Fruit fly (Drosophila melanogaster): ENCODE data around the gene PH4alphaMP.
A peak's percentile ranks its signal among the peaks of the same experiment; 100 is the strongest.

PH4alphaMP gene

dm6 chr3R:30461608-30462243 lies 34.2 kb downstream of the PH4alphaMP start (continued):
- no peak for TF ChIP-seq CG13775 (GFP tag; optimal IDR thresholded peaks at IDR 0.05)
- no peak for TF ChIP-seq croc (GFP tag; conservative IDR thresholded peaks at IDR 0.05)
- TF ChIP-seq Fer3 (tag; optimal IDR thresholded peaks at IDR 0.05): no peak
- no peak for TF ChIP-seq BEAF-32 (GFP tag; optimal IDR thresholded peaks at IDR 0.05)
- no peak for TF ChIP-seq CG11695 (GFP tag; IDR thresholded peaks at IDR 0.05)
- TF ChIP-seq jumu (GFP tag; optimal IDR thresholded peaks at IDR 0.05): no peak
- TF ChIP-seq rib (GFP tag; IDR thresholded peaks at IDR 0.05): no peak
- no peak for TF ChIP-seq CG12769 (tag; optimal IDR thresholded peaks at IDR 0.05)
- TF ChIP-seq Spps (tag; optimal IDR thresholded peaks at IDR 0.05): peak; percentile 9
- no peak for TF ChIP-seq bbx (GFP tag; IDR thresholded peaks at IDR 0.05; ENCODE audit: partially characterized antibody)
- TF ChIP-seq Dll (GFP tag; IDR thresholded peaks at IDR 0.05; ENCODE audit: partially characterized antibody): no peak
- no peak for TF ChIP-seq CG1233 (GFP tag; optimal IDR thresholded peaks at IDR 0.05)
- TF ChIP-seq Aef1 (GFP tag; IDR thresholded peaks at IDR 0.05): no peak
- no peak for TF ChIP-seq CG10147 (GFP tag; optimal IDR thresholded peaks at IDR 0.05)
- TF ChIP-seq Hmr (GFP tag; optimal IDR thresholded peaks at IDR 0.05): peak; percentile 4
- peak; percentile 18 for TF ChIP-seq Oli (tag; optimal IDR thresholded peaks at IDR 0.05)
- TF ChIP-seq CG1602 (GFP tag; optimal IDR thresholded peaks at IDR 0.05): no peak
- no peak for TF ChIP-seq Fer2 (tag; optimal IDR thresholded peaks at IDR 0.05)
- no peak for TF ChIP-seq CG31365 (tag; optimal IDR thresholded peaks at IDR 0.05)
- no peak for TF ChIP-seq D19B (GFP tag; optimal IDR thresholded peaks at IDR 0.05)
- TF ChIP-seq CG32767 (GFP tag; IDR thresholded peaks at IDR 0.05): no peak
- TF ChIP-seq wor (GFP tag; IDR thresholded peaks at IDR 0.05): no peak
- TF ChIP-seq Max (GFP tag; optimal IDR thresholded peaks at IDR 0.05): no peak
- TF ChIP-seq YL-1 (GFP tag; optimal IDR thresholded peaks at IDR 0.05): no peak
- no peak for TF ChIP-seq ara (GFP tag; IDR thresholded peaks at IDR 0.05)
- TF ChIP-seq HmgZ (tag; optimal IDR thresholded peaks at IDR 0.05): no peak
- TF ChIP-seq Jarid2 (GFP tag; optimal IDR thresholded peaks at IDR 0.05): no peak
- peak in 1 of 3 experiments; percentile 31 for TF ChIP-seq lola (GFP tag; optimal IDR thresholded peaks at IDR 0.05)
- no peak for TF ChIP-seq fd96Cb (tag; optimal IDR thresholded peaks at IDR 0.05)
- no peak for TF ChIP-seq CG14667 (GFP tag; IDR thresholded peaks at IDR 0.05)
- TF ChIP-seq Sin3A (optimal IDR thresholded peaks at IDR 0.05): no peak
- TF ChIP-seq Adf1 (GFP tag; IDR thresholded peaks at IDR 0.05): no peak
- TF ChIP-seq ato (GFP tag; IDR thresholded peaks at IDR 0.05; ENCODE audit: partially characterized antibody): no peak
- no peak for TF ChIP-seq CG11560 (tag; IDR thresholded peaks at IDR 0.05)
- no peak for TF ChIP-seq cg (GFP tag; optimal IDR thresholded peaks at IDR 0.05)
- TF ChIP-seq gce (GFP tag; IDR thresholded peaks at IDR 0.05): no peak
- peak; percentile 38 for TF ChIP-seq grau (tag; optimal IDR thresholded peaks at IDR 0.05)
- TF ChIP-seq Ravus (GFP tag; IDR thresholded peaks at IDR 0.05): no peak
- no peak for TF ChIP-seq dan (GFP tag; IDR thresholded peaks at IDR 0.05)
- TF ChIP-seq Med (GFP tag): peak; percentile 54
- TF ChIP-seq esg (GFP tag; conservative IDR thresholded peaks at IDR 0.05): no peak
- TF ChIP-seq CG15514 (GFP tag; optimal IDR thresholded peaks at IDR 0.05): no peak
- TF ChIP-seq CG17568 (GFP tag; optimal IDR thresholded peaks at IDR 0.05): no peak
- TF ChIP-seq odd (GFP tag; optimal IDR thresholded peaks at IDR 0.05): no peak
- TF ChIP-seq Bteb2 (GFP tag; optimal IDR thresholded peaks at IDR 0.05): no peak
- peak; percentile 64 for TF ChIP-seq gem (tag; optimal IDR thresholded peaks at IDR 0.05)
- TF ChIP-seq mirr (GFP tag; optimal IDR thresholded peaks at IDR 0.05): no peak
- no peak for TF ChIP-seq CG8944 (GFP tag; optimal IDR thresholded peaks at IDR 0.05)
- TF ChIP-seq CG15011 (GFP tag; optimal IDR thresholded peaks at IDR 0.05): peak; percentile 1
- no peak for TF ChIP-seq gfzf (GFP tag; optimal IDR thresholded peaks at IDR 0.05)
